Worm (Caenorhabditis elegans) whole organism, L4 larva: Measurements from ENCODE around the gene mel-11.

ENCODE experiments used
- F10B5.3 ChIP-seq: sonication (generic microtip); optimal IDR thresholded peaks from 2 replicates; lab custom pipeline; 2016; ENCODE audit warnings: mild to moderate bottlenecking, missing genetic modification characterization, missing compliant biosample characterization
- Y105C5A.15 ChIP-seq: fragments of 200-800 bp; sonication (Bioruptor generic); IDR thresholded peaks from 2 replicates; pipeline ENCODE4 v1.3.6; 2022; ENCODE audit warnings: missing genetic modification characterization, missing compliant biosample characterization
- Y48G9A.11 ChIP-seq: fragments of 200-800 bp; sonication (Bioruptor generic); IDR thresholded peaks from 2 replicates; pipeline ENCODE4 v1.3.6; 2022; ENCODE audit warnings: missing genetic modification reagents, missing genetic modification characterization, missing compliant biosample characterization
- arid-1 ChIP-seq: fragments of 200-800 bp; sonication (Bioruptor generic); conservative IDR thresholded peaks from 2 replicates; pipeline ENCODE4 v1.3.6; 2022; ENCODE audit warnings: missing genetic modification reagents, missing genetic modification characterization, missing compliant biosample characterization
- attf-4 ChIP-seq: sonication (generic microtip); optimal IDR thresholded peaks from 3 replicates; lab custom pipeline; 2017; ENCODE audit warnings: missing biosample characterization, missing genetic modification characterization
- ceh-28 ChIP-seq: fragments of 150-350 bp; optimal IDR thresholded peaks from 2 replicates; lab custom pipeline; 2014; ENCODE audit warnings: missing biosample characterization, missing genetic modification reagents, missing genetic modification characterization
- ceh-32 ChIP-seq: sonication (generic microtip); optimal IDR thresholded peaks from 2 replicates; lab custom pipeline; 2016; ENCODE audit warnings: mild to moderate bottlenecking, missing genetic modification characterization, missing compliant biosample characterization; ENCODE audit not compliant: poor library complexity
- daf-16 ChIP-seq, 3 experiments: sonication (generic microtip); optimal IDR thresholded peaks; 2 replicates each; lab custom pipeline; 2016 to 2017; ENCODE audit warnings: missing genetic modification characterization in 3 of 3, missing genetic modification reagents in 3 of 3, mild to moderate bottlenecking in 2 of 3, missing compliant biosample characterization in 2 of 3, missing biosample characterization in 1 of 3, moderate library complexity in 1 of 3
- dmd-6 ChIP-seq: fragments of 200-800 bp; sonication (Bioruptor generic); IDR thresholded peaks from 2 replicates; pipeline ENCODE4 v1.3.6; 2022; ENCODE audit warnings: missing genetic modification reagents, missing genetic modification characterization, missing compliant biosample characterization
- fkh-10 ChIP-seq: fragments of 150-350 bp; optimal IDR thresholded peaks from 2 replicates; lab custom pipeline; 2014; ENCODE audit warnings: missing biosample characterization, missing genetic modification reagents, missing genetic modification characterization
- gei-8 ChIP-seq: fragments of 200-800 bp; sonication (Bioruptor generic); optimal IDR thresholded peaks from 2 replicates; lab custom pipeline; 2018; ENCODE audit warnings: mild to moderate bottlenecking, missing genetic modification characterization, missing compliant biosample characterization
- hlh-11 ChIP-seq: fragments of 200-800 bp; sonication (Bioruptor generic); optimal IDR thresholded peaks from 2 replicates; lab custom pipeline; 2018; ENCODE audit warnings: mild to moderate bottlenecking, missing genetic modification characterization, missing compliant biosample characterization
- jun-1 ChIP-seq: fragments of 150-350 bp; optimal IDR thresholded peaks from 2 replicates; lab custom pipeline; 2014; ENCODE audit warnings: missing biosample characterization, missing genetic modification reagents, missing genetic modification characterization
- lin-1 ChIP-seq: fragments of 200-800 bp; sonication (Bioruptor generic); IDR thresholded peaks from 2 replicates; pipeline ENCODE4 v1.3.6; 2022; ENCODE audit warnings: missing genetic modification reagents, missing genetic modification characterization, missing compliant biosample characterization
- lin-38 ChIP-seq: fragments of 200-800 bp; sonication (Bioruptor generic); IDR thresholded peaks from 2 replicates; pipeline ENCODE4 v1.3.6; 2022; ENCODE audit warnings: missing genetic modification reagents, missing genetic modification characterization, missing compliant biosample characterization
- lir-3 ChIP-seq: sonication (generic microtip); optimal IDR thresholded peaks from 2 replicates; lab custom pipeline; 2016; ENCODE audit warnings: mild to moderate bottlenecking, missing genetic modification characterization, missing compliant biosample characterization
- mes-2 ChIP-seq: sonication (generic microtip); optimal IDR thresholded peaks from 2 replicates; lab custom pipeline; 2016; ENCODE audit warnings: missing genotype, mild to moderate bottlenecking, missing genetic modification characterization, missing compliant biosample characterization; ENCODE audit not compliant: poor library complexity, severe bottlenecking
- mxl-3 ChIP-seq: fragments of 200-800 bp; sonication (Bioruptor generic); optimal IDR thresholded peaks from 2 replicates; lab custom pipeline; 2018; ENCODE audit warnings: mild to moderate bottlenecking, missing genetic modification characterization, missing compliant biosample characterization
- nhr-10 ChIP-seq: fragments of 150-350 bp; optimal IDR thresholded peaks from 2 replicates; lab custom pipeline; 2014; ENCODE audit warnings: missing biosample characterization, missing genetic modification characterization
- nhr-28 ChIP-seq: fragments of 150-350 bp; optimal IDR thresholded peaks from 2 replicates; lab custom pipeline; 2014; ENCODE audit warnings: missing biosample characterization, missing genetic modification characterization
- nhr-42 ChIP-seq: fragments of 200-800 bp; sonication (Bioruptor generic); IDR thresholded peaks from 2 replicates; pipeline ENCODE4 v1.3.6; 2022; ENCODE audit warnings: missing genetic modification characterization, missing compliant biosample characterization
- nhr-6 ChIP-seq: fragments of 150-350 bp; optimal IDR thresholded peaks from 2 replicates; lab custom pipeline; 2014; ENCODE audit warnings: missing biosample characterization, missing genetic modification characterization
- nhr-76 ChIP-seq: fragments of 150-350 bp; optimal IDR thresholded peaks from 2 replicates; lab custom pipeline; 2014; ENCODE audit warnings: missing biosample characterization, missing genetic modification characterization
- nhr-77 ChIP-seq: fragments of 150-350 bp; optimal IDR thresholded peaks from 2 replicates; lab custom pipeline; 2014; ENCODE audit warnings: missing biosample characterization, missing genetic modification characterization
- pqm-1 ChIP-seq: sonication (generic microtip); optimal IDR thresholded peaks from 2 replicates; lab custom pipeline; 2017; ENCODE audit warnings: missing biosample characterization, missing genetic modification characterization
- spr-1 ChIP-seq: sonication (generic microtip); optimal IDR thresholded peaks from 2 replicates; lab custom pipeline; 2016; ENCODE audit warnings: mild to moderate bottlenecking, missing genetic modification characterization, missing compliant biosample characterization
- unc-130 ChIP-seq: sonication (generic microtip); optimal IDR thresholded peaks from 2 replicates; lab custom pipeline; 2016; ENCODE audit warnings: missing genetic modification reagents, missing genetic modification characterization, missing compliant biosample characterization
- unc-62 ChIP-seq, 3 experiments: fragments of 150-350 bp in 1 of 3; sonication (generic microtip); optimal IDR thresholded peaks in 2 of 3; peaks in 1 of 3; 1 replicate in 1 of 3; 2 replicates in 2 of 3; lab custom pipeline; 2014 to 2017; ENCODE audit warnings: missing biosample characterization in 3 of 3, missing genetic modification characterization in 3 of 3, missing genetic modification reagents in 3 of 3, missing genotype in 1 of 3
- vab-7 ChIP-seq: fragments of 200-800 bp; sonication (Bioruptor generic); IDR thresholded peaks from 2 replicates; pipeline ENCODE4 v1.3.6; 2022; ENCODE audit warnings: missing genetic modification reagents, missing genetic modification characterization, missing compliant biosample characterization
- zag-1 ChIP-seq: fragments of 150-350 bp; optimal IDR thresholded peaks from 2 replicates; lab custom pipeline; 2014; ENCODE audit warnings: missing biosample characterization, missing genetic modification characterization
- zfp-3 ChIP-seq: fragments of 200-800 bp; sonication (Bioruptor generic); conservative IDR thresholded peaks from 2 replicates; pipeline ENCODE4 v1.3.6; 2022; ENCODE audit warnings: missing genetic modification reagents, missing genetic modification characterization, missing compliant biosample characterization
- ztf-7 ChIP-seq: fragments of 150-350 bp; optimal IDR thresholded peaks from 2 replicates; lab custom pipeline; 2014; ENCODE audit warnings: missing biosample characterization, missing genetic modification characterization

The mel-11 gene

ce11 chrII:9407469-9407868 is 49.1 kb downstream of the mel-11 start, which contains the start of gene arrd-2:
TSS of gene arrd-2 (plus strand) at chrII:9407769.
- no peak for TF ChIP-seq attf-4 (tag; lab: Kevin White, UChicago)
- TF ChIP-seq unc-62 (GFP tag; optimal IDR thresholded peaks at IDR 0.05 in 1 of 2; lab: Kevin White, UChicago), result peak in 1 of 2 experiments; percentile 42
- no peak for TF ChIP-seq unc-62 (tag; optimal IDR thresholded peaks at IDR 0.05; lab: Kevin White, UChicago)

- TF ChIP-seq nhr-10 (tag; lab: Kevin White, UChicago) (no peak), nhr-77 (no peak), zag-1 (tag; lab: Kevin White, UChicago) (no peak), mes-2 (tag; lab: Kevin White, UChicago) (no peak), jun-1 (tag; lab: Kevin White, UChicago) (no peak), fkh-10 (GFP tag; lab: Kevin White, UChicago) (no peak), lin-1 (GFP tag; lab: Robert Waterston, UW) (no peak), mxl-3 (GFP tag; lab: Kevin White, UChicago) (no peak), gei-8 (GFP tag; lab: Kevin White, UChicago) (no peak), daf-16 (GFP tag; optimal IDR thresholded peaks at IDR 0.05; lab: Kevin White, UChicago) (no peak), daf-16 (tag; optimal IDR thresholded peaks at IDR 0.05; lab: Kevin White, UChicago) (no peak), arid-1 (no peak), unc-130 (GFP tag; lab: Kevin White, UChicago) (no peak), Y48G9A.11 (GFP tag; lab: Robert Waterston, UW) (no peak), zfp-3 (GFP tag; lab: Robert Waterston, UW) (no peak), Y105C5A.15 (GFP tag; lab: Robert Waterston, UW) (no peak), lin-38 (no peak), nhr-6 (tag; lab: Kevin White, UChicago) (no peak)
Measured at ce11 chrII:9411497-9411896, 53.2 kb downstream of the mel-11 start, which contains the start of gene M176.9. TSS of gene M176.9 (minus strand) at chrII:9411597.

- TF ChIP-seq F10B5.3 (tag; lab: Kevin White, UChicago) (no peak), lir-3 (tag; lab: Kevin White, UChicago) (no peak), hlh-11 (tag; lab: Kevin White, UChicago) (peak; percentile 23), ceh-28 (tag; lab: Kevin White, UChicago) (no peak), unc-62 (GFP tag; optimal IDR thresholded peaks at IDR 0.05 in 1 of 2; lab: Kevin White, UChicago) (peak in 1 of 2 experiments; percentile 58), unc-62 (tag; optimal IDR thresholded peaks at IDR 0.05; lab: Kevin White, UChicago) (no peak), pqm-1 (tag; lab: Kevin White, UChicago) (peak; percentile 75), ztf-7 (tag; lab: Kevin White, UChicago) (no peak), ceh-32 (tag; lab: Kevin White, UChicago) (no peak), dmd-6 (GFP tag; lab: Robert Waterston, UW) (peak; percentile 29; the same call in 1 of the 2 replicates), attf-4 (tag; lab: Kevin White, UChicago) (no peak), Y105C5A.15 (GFP tag; lab: Robert Waterston, UW) (no peak), nhr-76 (tag; lab: Kevin White, UChicago) (no peak), nhr-42 (no peak), nhr-28 (tag; lab: Kevin White, UChicago) (peak; percentile 27), vab-7 (no peak), spr-1 (tag; lab: Kevin White, UChicago) (no peak)
Measured at ce11 chrII:9412086-9412608, 53.8 kb downstream of the mel-11 start, which contains the start of gene arrd-3. TSS of gene arrd-3 (plus strand) at chrII:9412558.
